Fruit fly (Drosophila melanogaster): ENCODE measurements around the gene CG7341.

Gene CG7341

dm6 chr3L:18161175-18161574 lies 48.4 kb downstream of the CG7341 start:
- TF ChIP-seq CG7045 (GFP tag; optimal IDR thresholded peaks at IDR 0.05) (no peak), tj (GFP tag; optimal IDR thresholded peaks at IDR 0.05) (no peak), CG1620 (GFP tag; optimal IDR thresholded peaks at IDR 0.05) (no peak), pad (GFP tag; optimal IDR thresholded peaks at IDR 0.05) (no peak), bab1 (GFP tag; optimal IDR thresholded peaks at IDR 0.05) (no peak), Clk (GFP tag; optimal IDR thresholded peaks at IDR 0.05) (no peak), Crg-1 (GFP tag; optimal IDR thresholded peaks at IDR 0.05) (no peak), CG5204 (GFP tag; optimal IDR thresholded peaks at IDR 0.05) (no peak), cnc (optimal IDR thresholded peaks at IDR 0.05) (no peak), Mnt (GFP tag; optimal IDR thresholded peaks at IDR 0.05) (no peak), ovo (GFP tag; optimal IDR thresholded peaks at IDR 0.05) (no peak), CG12768 (GFP tag; optimal IDR thresholded peaks at IDR 0.05) (no peak), kay (GFP tag; ENCODE audit: borderline replicate concordance) (no peak), CG14711 (tag; optimal IDR thresholded peaks at IDR 0.05) (no peak), cic (GFP tag; optimal IDR thresholded peaks at IDR 0.05) (no peak), CG33017 (tag; optimal IDR thresholded peaks at IDR 0.05) (no peak)

DNA sequence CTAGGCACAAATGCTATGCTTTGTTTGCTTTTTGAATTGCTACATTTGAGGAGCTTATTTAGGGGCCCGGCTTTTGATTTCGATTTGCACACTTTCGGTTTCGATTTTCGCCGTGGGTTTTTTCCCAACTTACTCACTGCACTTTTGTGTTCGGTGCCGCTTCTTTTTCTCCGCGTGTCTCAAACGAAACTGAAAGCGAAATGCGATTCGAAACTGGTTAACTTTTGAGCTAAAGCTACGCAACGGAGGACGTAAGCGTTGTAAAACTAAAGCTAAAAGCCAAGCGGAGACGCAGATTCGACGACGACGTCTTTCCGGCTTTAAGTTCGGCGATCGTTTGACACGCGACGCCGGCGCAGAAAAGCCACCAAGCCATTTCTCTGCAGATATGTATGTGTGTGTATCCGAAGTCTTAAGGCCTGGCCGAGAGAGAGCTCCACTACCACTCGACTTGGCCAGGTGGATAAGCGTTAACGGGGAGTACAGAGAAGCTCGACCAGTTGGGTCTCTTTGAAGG lies 49.5 kb downstream of the CG7341 start, which contains the start of gene CG13699:
Gene CG13699 (minus strand): TSS at position 349 of the 517 bp plus-strand sequence.
- TF ChIP-seq CG7045 (GFP tag; optimal IDR thresholded peaks at IDR 0.05) (no peak), CG12768 (GFP tag; optimal IDR thresholded peaks at IDR 0.05) (no peak), CG1620 (GFP tag; optimal IDR thresholded peaks at IDR 0.05) (no peak), bab1 (GFP tag; optimal IDR thresholded peaks at IDR 0.05) (no peak), cic (GFP tag; optimal IDR thresholded peaks at IDR 0.05) (no peak), cnc (optimal IDR thresholded peaks at IDR 0.05) (no peak), CG7101 (tag; optimal IDR thresholded peaks at IDR 0.05) (no peak), CG11617 (GFP tag; optimal IDR thresholded peaks at IDR 0.05) (no peak), pad (GFP tag; optimal IDR thresholded peaks at IDR 0.05) (no peak), Crg-1 (GFP tag; optimal IDR thresholded peaks at IDR 0.05) (no peak), tj (GFP tag; optimal IDR thresholded peaks at IDR 0.05) (no peak), kay (GFP tag; ENCODE audit: borderline replicate concordance) (no peak), toe (GFP tag; optimal IDR thresholded peaks at IDR 0.05) (no peak), CG33017 (tag; optimal IDR thresholded peaks at IDR 0.05) (no peak), ovo (GFP tag; optimal IDR thresholded peaks at IDR 0.05) (no peak), CG5204 (GFP tag; optimal IDR thresholded peaks at IDR 0.05) (no peak), Mnt (GFP tag; optimal IDR thresholded peaks at IDR 0.05) (no peak)

DNA sequence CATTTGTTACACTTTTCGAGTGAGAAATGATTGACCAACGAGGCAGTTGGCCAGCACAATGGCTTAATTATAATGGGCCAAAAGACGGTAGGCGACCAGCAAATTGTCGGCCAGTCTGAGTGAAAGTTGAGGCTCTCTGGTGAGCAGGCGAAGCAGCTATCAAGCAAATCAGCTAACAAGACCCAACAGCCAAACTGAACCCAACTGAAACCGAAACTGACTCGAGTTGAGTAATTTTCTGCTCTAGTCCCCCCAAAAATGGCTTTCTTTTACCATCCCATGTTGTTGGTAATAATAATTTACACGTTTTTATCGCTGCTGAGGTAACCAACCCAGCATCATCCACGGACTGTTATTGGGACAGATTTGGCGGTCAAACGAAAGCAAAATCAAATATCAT lies 50.4 kb downstream of the CG7341 start:
- TF ChIP-seq Mnt (GFP tag; optimal IDR thresholded peaks at IDR 0.05): no peak
- TF ChIP-seq Crg-1 (GFP tag; optimal IDR thresholded peaks at IDR 0.05): no peak
- no peak for TF ChIP-seq CG5204 (GFP tag; optimal IDR thresholded peaks at IDR 0.05)
- TF ChIP-seq toe (GFP tag; optimal IDR thresholded peaks at IDR 0.05): no peak
- TF ChIP-seq CG1620 (GFP tag; optimal IDR thresholded peaks at IDR 0.05): no peak
- TF ChIP-seq CG7101 (tag; optimal IDR thresholded peaks at IDR 0.05): no peak
- no peak for TF ChIP-seq pad (GFP tag; optimal IDR thresholded peaks at IDR 0.05)
- TF ChIP-seq kay (GFP tag; ENCODE audit: borderline replicate concordance): no peak

DNA sequence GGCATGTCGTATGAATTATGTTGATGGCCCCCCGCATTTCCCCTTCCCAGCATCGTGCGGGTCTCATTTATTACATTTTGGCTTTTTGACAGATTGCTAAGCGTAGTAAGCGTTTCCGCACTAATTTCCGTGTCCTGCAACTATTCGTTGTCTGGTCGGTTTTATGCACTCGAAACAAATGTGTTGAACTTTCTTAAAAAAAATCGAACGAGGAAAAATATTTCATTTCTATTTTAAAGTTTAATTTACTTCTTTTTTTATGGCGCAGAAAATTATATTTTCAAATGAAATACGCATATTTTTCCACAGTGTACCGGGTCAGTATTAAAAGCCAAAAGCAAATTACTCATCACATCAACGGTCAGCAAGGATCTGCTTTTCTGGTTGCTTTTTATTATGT lies 52.0 kb downstream of the CG7341 start:
- TF ChIP-seq cic (GFP tag; optimal IDR thresholded peaks at IDR 0.05) (no peak), Clk (GFP tag; optimal IDR thresholded peaks at IDR 0.05) (no peak), toe (GFP tag; optimal IDR thresholded peaks at IDR 0.05) (no peak)

DNA sequence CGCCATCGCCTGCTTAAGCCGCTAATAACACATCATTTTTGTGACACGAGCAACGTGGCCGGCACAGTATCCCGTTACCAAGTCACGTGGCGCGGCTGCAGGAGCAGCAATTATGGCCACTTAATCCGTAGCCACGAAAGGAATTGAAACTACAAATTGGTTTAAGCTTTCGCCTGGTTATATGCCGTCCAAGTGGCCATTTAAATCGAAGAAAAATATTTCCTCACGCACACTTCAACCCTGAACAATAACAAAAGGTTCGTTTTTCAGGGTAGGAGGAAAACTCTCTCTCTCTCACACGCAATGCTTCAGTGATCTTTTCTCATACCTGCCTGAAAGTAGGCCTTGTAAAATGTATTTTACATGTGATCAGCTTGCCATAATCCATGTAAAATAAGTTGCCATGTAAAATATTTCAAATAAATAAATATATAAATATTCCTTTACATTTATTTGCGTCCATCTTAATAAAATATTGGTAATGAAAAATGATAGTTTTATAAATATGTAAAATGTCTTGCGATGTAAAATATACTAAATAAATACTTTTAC lies 54.3 kb downstream of the CG7341 start:
- TF ChIP-seq CG14711 (tag; optimal IDR thresholded peaks at IDR 0.05) (peak; percentile 9), Crg-1 (GFP tag; optimal IDR thresholded peaks at IDR 0.05) (no peak), cic (GFP tag; optimal IDR thresholded peaks at IDR 0.05) (no peak)
